Worm (Caenorhabditis elegans): ENCODE results near the gene prdx-6.

prdx-6 gene

ce11 chrIV:192046-192445, 26.3 kb upstream of the prdx-6 start, which contains the start of gene Y38C1AA.12 (continued):
- TF ChIP-seq dpl-1 (GFP tag; optimal IDR thresholded peaks at IDR 0.05) (peak; percentile 75), set-16 (GFP tag; IDR thresholded peaks at IDR 0.05) (no peak), ama-1 (optimal IDR thresholded peaks at IDR 0.05) (peak; percentile 16), ceh-32 (tag; optimal IDR thresholded peaks at IDR 0.05; ENCODE audit: poor library complexity) (no peak), F44E2.7 (GFP tag; IDR thresholded peaks at IDR 0.05) (no peak), vab-7 (GFP tag; IDR thresholded peaks at IDR 0.05) (0 out of 2 replicates have a peak, but pooled peaks have one; percentile 10), lin-1 (GFP tag; IDR thresholded peaks at IDR 0.05) (peak; percentile 22; the same call in 1 of the 2 replicates), unc-62 (GFP tag; optimal IDR thresholded peaks at IDR 0.05 in 1 of 2) (no peak), unc-62 (tag; optimal IDR thresholded peaks at IDR 0.05) (no peak), hlh-30 (tag; optimal IDR thresholded peaks at IDR 0.05; ENCODE audit: insufficient read depth) (peak; percentile 37), T26A8.4 (GFP tag; IDR thresholded peaks at IDR 0.05) (no peak), ces-1 (GFP tag; optimal IDR thresholded peaks at IDR 0.05) (no peak), hlh-11 (tag; optimal IDR thresholded peaks at IDR 0.05) (no peak), nhr-6 (tag; optimal IDR thresholded peaks at IDR 0.05) (peak; percentile 72), ZK546.5 (tag; optimal IDR thresholded peaks at IDR 0.05) (no peak), snpc-1.2 (GFP tag; IDR thresholded peaks at IDR 0.05) (no peak), ctbp-1 (GFP tag; IDR thresholded peaks at IDR 0.05) (0 out of 2 replicates have a peak, but pooled peaks have one; percentile 18), unc-39 (tag; optimal IDR thresholded peaks at IDR 0.05) (no peak), mdt-29 (GFP tag; IDR thresholded peaks at IDR 0.05) (no peak), F26F4.8 (GFP tag; conservative IDR thresholded peaks at IDR 0.05) (no peak), nhr-25 (tag; optimal IDR thresholded peaks at IDR 0.05; ENCODE audit: borderline replicate concordance, insufficient read depth) (no peak), F10B5.3 (tag; optimal IDR thresholded peaks at IDR 0.05) (no peak), lin-38 (GFP tag; IDR thresholded peaks at IDR 0.05) (peak; percentile 78), D1046.2 (GFP tag; IDR thresholded peaks at IDR 0.05) (no peak)

DNA sequence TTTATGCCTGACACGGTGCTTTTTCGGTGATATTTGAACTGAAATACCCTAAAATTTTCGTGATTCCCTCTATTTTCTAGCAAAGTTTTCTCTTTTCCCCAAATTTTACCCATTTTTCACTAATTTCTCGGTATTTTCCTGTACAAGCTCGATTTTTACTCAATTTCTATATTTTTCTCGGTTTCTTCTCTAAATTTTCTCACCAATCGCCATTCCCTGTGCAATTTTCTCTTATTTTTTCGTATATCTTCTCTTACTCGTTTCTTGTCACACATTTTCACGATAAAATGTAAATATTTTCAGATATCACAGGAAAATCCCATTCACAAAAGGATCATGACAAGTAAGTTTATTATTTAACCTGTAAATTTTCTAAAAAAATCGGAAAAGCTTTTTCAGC, 23.9 kb upstream of the prdx-6 start, which contains the start of gene csn-3:
csn-3 (plus strand) TSS at position 301 of the 400 bp plus-strand sequence.
- TF ChIP-seq daf-19 (GFP tag; conservative IDR thresholded peaks at IDR 0.05) (no peak), mdl-1 (tag; optimal IDR thresholded peaks at IDR 0.05) (no peak), nhr-25 (tag; optimal IDR thresholded peaks at IDR 0.05; ENCODE audit: borderline replicate concordance, insufficient read depth) (no peak), ztf-11 (tag; optimal IDR thresholded peaks at IDR 0.05) (no peak), zfp-2 (tag; optimal IDR thresholded peaks at IDR 0.05) (no peak), Y48G9A.11 (GFP tag; IDR thresholded peaks at IDR 0.05) (no peak), daf-12 (tag; optimal IDR thresholded peaks at IDR 0.05) (no peak), nhr-11 (tag; optimal IDR thresholded peaks at IDR 0.05) (no peak)

DNA sequence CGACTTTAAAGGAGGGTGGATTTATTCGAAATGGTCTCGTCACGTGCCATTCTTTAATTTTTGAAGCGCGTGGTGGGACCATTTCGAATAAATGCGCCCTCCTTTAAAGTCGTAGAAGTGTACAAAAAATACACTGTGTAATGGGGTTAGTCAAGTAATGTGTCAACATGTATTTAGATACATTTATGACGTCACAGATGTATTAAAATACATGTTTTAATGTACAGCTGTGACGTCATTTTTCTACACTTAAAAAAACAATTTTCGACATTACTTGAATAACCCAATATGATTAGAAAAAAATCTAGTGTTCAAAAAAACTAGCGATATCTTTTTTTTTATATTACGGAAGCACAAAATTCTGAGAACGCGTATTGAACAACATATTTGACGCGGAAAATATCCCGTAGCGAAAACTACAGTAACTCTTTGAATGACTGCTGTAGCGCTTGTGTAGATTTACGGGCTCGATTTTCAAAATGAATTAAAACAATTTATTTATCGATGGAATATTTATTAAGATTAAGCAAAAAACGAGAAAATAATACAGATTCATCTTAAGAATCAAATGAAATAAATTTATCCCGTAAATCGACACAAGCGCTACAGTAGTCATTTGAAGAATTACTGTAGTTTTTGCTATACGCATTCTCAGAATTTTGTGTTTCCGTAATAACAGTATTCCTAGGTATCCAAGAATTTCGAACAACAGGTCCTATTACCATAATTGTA, 15.3 kb upstream of the prdx-6 start, which contains the start of gene gfrp-1:
gfrp-1 (plus strand) TSS at position 682 of the 732 bp plus-strand sequence.
- TF ChIP-seq aha-1 (tag) = peak; percentile 52
- no peak for TF ChIP-seq ztf-7 (tag; optimal IDR thresholded peaks at IDR 0.05)

DNA sequence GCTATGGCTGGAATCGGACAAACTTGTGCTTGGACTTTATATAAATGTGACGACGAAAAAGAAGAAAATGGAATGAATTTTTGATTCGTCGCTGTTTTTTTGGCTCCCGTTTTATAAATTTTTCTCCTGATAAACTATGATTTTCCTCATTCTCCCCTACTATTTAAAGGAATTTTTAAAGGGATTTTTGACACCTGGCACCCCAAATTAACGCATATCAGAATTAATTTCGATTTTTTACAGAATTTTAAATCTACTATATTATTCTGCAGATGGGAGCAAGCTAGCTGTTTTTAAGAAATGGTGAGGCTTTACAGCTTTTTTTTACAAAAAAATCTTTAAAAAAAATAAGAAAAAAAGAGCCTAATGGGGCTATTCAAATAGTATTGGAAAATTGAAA, 13.4 kb upstream of the prdx-6 start, which contains the start of gene coa-1:
coa-1 (plus strand) TSS at position 301 of the 400 bp plus-strand sequence.
- TF ChIP-seq ama-1 (optimal IDR thresholded peaks at IDR 0.05) = no peak
- TF ChIP-seq nhr-10 (tag; optimal IDR thresholded peaks at IDR 0.05) = no peak
- TF ChIP-seq daf-16 (GFP tag; optimal IDR thresholded peaks at IDR 0.05) = no peak
- TF ChIP-seq daf-16 (tag; optimal IDR thresholded peaks at IDR 0.05) = no peak
- no peak for TF ChIP-seq ZK337.2 (GFP tag; IDR thresholded peaks at IDR 0.05)
- TF ChIP-seq nhr-237 (tag; optimal IDR thresholded peaks at IDR 0.05) = no peak
- no peak for TF ChIP-seq snpc-1.2 (GFP tag; IDR thresholded peaks at IDR 0.05)
- TF ChIP-seq ceh-32 (tag; optimal IDR thresholded peaks at IDR 0.05; ENCODE audit: poor library complexity) = no peak
- no peak for TF ChIP-seq aly-2 (tag; optimal IDR thresholded peaks at IDR 0.05)
- TF ChIP-seq ztf-7 (tag; optimal IDR thresholded peaks at IDR 0.05) = no peak
